Worm (Caenorhabditis elegans): ENCODE results near the gene mam-3.

The mam-3 gene

DNA sequence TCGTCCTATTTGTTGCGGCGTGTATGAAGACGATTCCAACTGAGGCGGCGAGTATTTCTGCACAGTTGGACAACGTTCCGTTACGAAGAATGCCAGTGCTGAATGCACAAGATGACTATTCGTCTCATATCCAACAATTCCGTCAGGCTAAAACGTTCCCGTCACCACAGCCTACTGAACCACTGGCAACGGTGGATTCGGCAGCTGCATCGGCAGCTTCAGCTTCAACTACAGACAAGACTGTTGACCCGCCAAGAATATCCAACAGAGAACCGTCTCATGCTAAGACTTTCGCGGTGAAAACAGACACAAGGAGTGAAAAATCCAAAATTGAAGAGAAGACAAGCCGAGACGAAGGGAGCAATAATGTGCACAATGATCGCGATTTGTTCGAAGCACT, 38.4 kb upstream of the mam-3 start:
- TF ChIP-seq fkh-3 (tag; optimal IDR thresholded peaks at IDR 0.05) = no peak
- peak; percentile 65; the same call in 1 of the 2 replicates for TF ChIP-seq cebp-2 (GFP tag; IDR thresholded peaks at IDR 0.05)

DNA sequence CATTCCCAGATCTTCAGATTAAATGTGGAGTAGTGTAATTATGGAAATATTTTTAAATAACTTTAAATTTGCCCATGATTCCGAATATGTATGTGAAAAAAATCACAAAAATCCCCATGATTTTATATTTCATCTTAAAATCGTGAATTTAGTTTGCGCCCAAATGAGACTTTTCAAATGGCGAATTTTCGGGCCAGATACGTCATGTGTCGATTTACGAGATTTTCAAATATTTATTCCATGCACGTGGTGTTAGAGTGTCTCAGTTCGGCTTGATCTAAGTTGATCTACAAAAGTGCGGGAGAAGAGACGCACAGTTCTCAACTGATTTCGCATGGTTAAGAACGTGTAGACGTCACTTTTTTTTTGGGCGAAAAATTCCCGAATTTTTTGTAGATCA, 37.3 kb upstream of the mam-3 start, which contains the start of gene Y38H8A.1:
Gene Y38H8A.1 (plus strand): TSS at position 301 of the 400 bp plus-strand sequence.
- TF ChIP-seq Y56A3A.18 (GFP tag; IDR thresholded peaks at IDR 0.05) = no peak
- no peak for TF ChIP-seq ztf-25 (GFP tag; IDR thresholded peaks at IDR 0.05)
- no peak for TF ChIP-seq mel-28 (tag; optimal IDR thresholded peaks at IDR 0.05; ENCODE audit: borderline replicate concordance)
- no peak for TF ChIP-seq K12H6.12 (tag; optimal IDR thresholded peaks at IDR 0.05)
- TF ChIP-seq somi-1 (GFP tag; optimal IDR thresholded peaks at IDR 0.05) = no peak
- TF ChIP-seq lin-35 (GFP tag; optimal IDR thresholded peaks at IDR 0.05) = no peak
- no peak for TF ChIP-seq lin-54 (GFP tag; optimal IDR thresholded peaks at IDR 0.05)
- TF ChIP-seq C06A6.2 (GFP tag; conservative IDR thresholded peaks at IDR 0.05) = no peak
- TF ChIP-seq akir-1 (GFP tag; optimal IDR thresholded peaks at IDR 0.05) = no peak
- TF ChIP-seq ztf-28 (GFP tag; IDR thresholded peaks at IDR 0.05) = no peak
- no peak for TF ChIP-seq xnd-1 (tag; optimal IDR thresholded peaks at IDR 0.05)
- TF ChIP-seq hsf-1 (GFP tag; IDR thresholded peaks at IDR 0.05) = no peak
- no peak for TF ChIP-seq bed-1 (GFP tag; IDR thresholded peaks at IDR 0.05)
- no peak for TF ChIP-seq madf-10 (tag; optimal IDR thresholded peaks at IDR 0.05)
- no peak for TF ChIP-seq Y79H2A.3 (GFP tag; conservative IDR thresholded peaks at IDR 0.05)
- no peak for TF ChIP-seq egrh-3 (GFP tag; IDR thresholded peaks at IDR 0.05)
- no peak for TF ChIP-seq dpff-1 (tag; optimal IDR thresholded peaks at IDR 0.05)
- TF ChIP-seq hlh-12 (tag; optimal IDR thresholded peaks at IDR 0.05) = no peak
- no peak for TF ChIP-seq F37B4.10 (GFP tag; IDR thresholded peaks at IDR 0.05)
- no peak for TF ChIP-seq rec-8 (tag; optimal IDR thresholded peaks at IDR 0.05)

DNA sequence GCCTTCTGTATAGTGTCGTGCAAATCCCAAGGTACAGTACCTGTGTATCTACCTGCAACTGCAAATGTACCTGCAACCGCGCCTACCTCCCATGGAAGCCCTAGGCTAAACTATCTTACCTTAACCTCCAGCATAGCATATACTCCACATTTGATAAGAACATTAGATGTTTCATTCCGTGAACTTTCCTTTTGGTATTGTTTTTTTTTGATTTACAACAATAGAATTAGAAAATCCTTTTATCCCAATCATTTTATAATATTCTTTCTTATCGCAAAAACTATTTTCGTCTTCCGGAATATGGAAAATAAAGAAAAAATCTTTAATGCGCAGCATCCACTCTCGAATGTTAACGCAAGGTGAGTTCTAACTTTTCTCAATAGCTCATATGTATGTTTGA, 29.0 kb upstream of the mam-3 start, which contains the start of gene Y38H8A.2:
Gene Y38H8A.2 (plus strand): TSS at position 301 of the 400 bp plus-strand sequence.
- TF ChIP-seq snpc-1.1 (tag; optimal IDR thresholded peaks at IDR 0.05; ENCODE audit: insufficient read depth) = no peak
- no peak for TF ChIP-seq Y53F4B.3 (GFP tag; IDR thresholded peaks at IDR 0.05)
- TF ChIP-seq ztf-22 (GFP tag; optimal IDR thresholded peaks at IDR 0.05) = no peak
- TF ChIP-seq lin-26 (GFP tag; IDR thresholded peaks at IDR 0.05) = no peak
- TF ChIP-seq Y53G8AR.9 (GFP tag; conservative IDR thresholded peaks at IDR 0.05) = no peak
- TF ChIP-seq cebp-1 (GFP tag; IDR thresholded peaks at IDR 0.05) = no peak
- no peak for TF ChIP-seq cebp-1 (tag; optimal IDR thresholded peaks at IDR 0.05)
- TF ChIP-seq efl-1 (GFP tag; optimal IDR thresholded peaks at IDR 0.05) = no peak
- no peak for TF ChIP-seq madf-6 (GFP tag; IDR thresholded peaks at IDR 0.05)
- no peak for TF ChIP-seq ztf-28 (GFP tag; IDR thresholded peaks at IDR 0.05)

DNA sequence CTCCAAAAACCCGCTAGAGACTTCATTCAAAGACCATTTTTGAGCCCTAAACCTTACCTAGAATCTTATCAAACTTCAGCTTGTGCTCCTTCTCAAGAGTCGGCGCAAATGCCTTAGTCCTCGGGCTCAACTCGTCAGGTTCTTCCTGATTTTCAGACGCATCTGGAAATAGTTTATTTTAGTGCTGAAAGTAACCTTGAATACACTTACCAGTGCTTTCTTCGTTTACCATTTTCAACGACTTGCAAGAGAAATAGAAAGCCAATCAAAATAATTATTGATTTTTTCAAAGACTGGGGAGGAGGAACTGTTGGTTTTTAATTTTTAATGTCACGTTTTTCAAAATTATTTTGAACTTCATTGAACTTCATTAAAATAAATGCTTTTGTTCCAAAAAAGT, 26.8 kb upstream of the mam-3 start, which contains the start of the genes ttbk-8.1 and Y38H8A.4:
Gene ttbk-8.1 (plus strand): TSS at position 301 of the 400 bp plus-strand sequence.
Gene Y38H8A.4 (minus strand): TSS at position 366 of the 400 bp plus-strand sequence.
- TF ChIP-seq unc-130 (GFP tag; optimal IDR thresholded peaks at IDR 0.05) = no peak
- no peak for TF ChIP-seq dpff-1 (tag; optimal IDR thresholded peaks at IDR 0.05)

DNA sequence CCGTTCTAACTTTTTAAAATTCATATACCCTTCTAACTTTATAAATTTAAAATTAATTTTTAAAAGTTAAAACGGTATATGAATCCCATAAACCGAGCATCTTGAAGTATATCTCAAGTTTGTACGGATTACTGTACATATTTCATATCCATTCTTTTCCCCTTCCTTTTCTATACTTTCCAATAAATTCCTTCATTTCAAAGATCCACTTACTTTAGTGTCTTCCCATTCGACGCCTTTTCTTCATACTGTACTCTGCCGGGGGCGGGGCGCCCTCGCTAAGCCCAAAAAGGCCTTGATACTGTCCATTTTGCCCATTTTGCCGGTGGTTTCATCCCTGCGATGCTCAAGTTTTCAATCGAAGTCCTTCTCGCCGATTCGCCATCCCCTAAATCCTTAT, 20.6 kb upstream of the mam-3 start, which contains the start of gene fezf-1:
Gene fezf-1 (plus strand): TSS at position 301 of the 400 bp plus-strand sequence.
- TF ChIP-seq B0035.1 (tag; optimal IDR thresholded peaks at IDR 0.05) (no peak), ZK185.1 (tag; optimal IDR thresholded peaks at IDR 0.05; ENCODE audit: poor library complexity, severe bottlenecking) (no peak), sptf-2 (GFP tag; optimal IDR thresholded peaks at IDR 0.05) (no peak), madf-6 (GFP tag; IDR thresholded peaks at IDR 0.05) (no peak), madf-8 (GFP tag; conservative IDR thresholded peaks at IDR 0.05) (no peak), ccch-3 (GFP tag; optimal IDR thresholded peaks at IDR 0.05) (no peak), pha-4 (tag; optimal IDR thresholded peaks at IDR 0.05) (no peak), ztf-18 (tag; optimal IDR thresholded peaks at IDR 0.05) (no peak), Y79H2A.3 (GFP tag; conservative IDR thresholded peaks at IDR 0.05) (no peak), K11D2.4 (GFP tag; IDR thresholded peaks at IDR 0.05) (no peak), ekl-4 (GFP tag; IDR thresholded peaks at IDR 0.05) (no peak), ceh-58 (GFP tag; IDR thresholded peaks at IDR 0.05) (no peak), mes-4 (tag; optimal IDR thresholded peaks at IDR 0.05) (no peak)

All from whole organism, young adult.